Worm (Caenorhabditis elegans): ENCODE data around the gene lap-1.

DNA sequence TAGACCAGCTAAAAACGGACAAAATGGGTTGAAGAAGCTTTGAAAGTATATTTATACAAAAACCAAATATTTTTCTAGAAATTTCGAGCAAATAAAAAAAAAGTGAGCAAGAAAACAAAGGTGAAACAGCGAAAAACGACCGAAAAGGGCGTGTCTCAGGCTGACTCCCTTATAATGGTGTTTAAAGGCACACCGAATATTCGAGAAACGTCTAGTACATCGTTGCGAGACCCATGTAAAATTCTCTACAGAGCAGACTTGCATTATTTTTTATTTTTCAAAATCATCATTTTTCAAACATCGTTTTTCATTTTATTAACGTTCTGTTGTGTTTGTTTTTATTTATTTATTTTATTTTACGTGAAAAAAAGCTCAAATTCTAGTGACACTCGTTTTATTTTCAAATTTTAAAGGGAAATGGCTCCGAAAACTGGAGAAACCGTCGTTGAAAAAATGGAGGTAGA lies 45.2 kb upstream of the lap-1 start, which contains the start of gene rpn-3:
- TF ChIP-seq skn-1 (tag; optimal IDR thresholded peaks at IDR 0.05) (no peak), pha-4 (GFP tag; IDR thresholded peaks at IDR 0.05) (peak; percentile 93), pha-4 (tag; optimal IDR thresholded peaks at IDR 0.05) (peak; percentile 98), mxl-3 (GFP tag; optimal IDR thresholded peaks at IDR 0.05) (peak; percentile 56), lin-29 (GFP tag; IDR thresholded peaks at IDR 0.05) (peak; percentile 74), fkh-10 (GFP tag; optimal IDR thresholded peaks at IDR 0.05) (peak; percentile 89), snpc-4 (tag; optimal IDR thresholded peaks at IDR 0.05) (no peak), ZK546.5 (tag; optimal IDR thresholded peaks at IDR 0.05) (no peak), fos-1 (tag; optimal IDR thresholded peaks at IDR 0.05) (no peak)
